Worm (Caenorhabditis elegans): ENCODE results near the gene F10C2.7.

F10C2.7 gene

DNA sequence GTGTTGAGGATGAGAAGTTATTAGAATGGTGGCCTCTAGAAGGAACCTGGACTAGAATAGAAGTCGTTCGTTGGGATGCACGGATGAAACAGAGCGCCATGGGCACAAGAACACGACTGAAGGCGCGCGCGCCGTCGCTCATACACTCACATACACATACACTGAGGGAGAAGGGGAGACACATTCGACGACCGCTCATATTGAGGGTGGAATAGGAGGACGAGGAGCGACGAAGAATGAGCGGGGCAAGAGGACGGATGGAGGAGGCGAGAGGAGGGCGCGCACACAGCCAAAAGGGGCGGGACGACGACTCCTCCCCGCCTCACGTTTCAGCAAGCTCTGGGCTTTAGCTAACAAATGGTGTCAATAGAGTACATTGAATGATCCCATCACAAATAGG is 14.9 kb upstream of the F10C2.7 start (continued):
- no peak for TF ChIP-seq nhr-12 (tag; optimal IDR thresholded peaks at IDR 0.05)
- TF ChIP-seq nhr-77 (tag; optimal IDR thresholded peaks at IDR 0.05): no peak
- peak; percentile 33 for TF ChIP-seq C34F6.9 (tag; optimal IDR thresholded peaks at IDR 0.05)
- TF ChIP-seq crh-2 (tag; optimal IDR thresholded peaks at IDR 0.05): no peak
- no peak for TF ChIP-seq dmd-4 (tag; optimal IDR thresholded peaks at IDR 0.05)
- no peak for TF ChIP-seq aly-2 (tag; optimal IDR thresholded peaks at IDR 0.05)
- TF ChIP-seq nhr-237 (tag; optimal IDR thresholded peaks at IDR 0.05): no peak
- no peak for TF ChIP-seq ceh-16 (tag; optimal IDR thresholded peaks at IDR 0.05)
- no peak for TF ChIP-seq ceh-82 (tag; optimal IDR thresholded peaks at IDR 0.05)
- no peak for TF ChIP-seq mab-5 (tag; optimal IDR thresholded peaks at IDR 0.05)
- TF ChIP-seq mdl-1 (tag; optimal IDR thresholded peaks at IDR 0.05): no peak
- TF ChIP-seq sma-3 (GFP tag; optimal IDR thresholded peaks at IDR 0.05): no peak
- no peak for TF ChIP-seq nhr-11 (tag; optimal IDR thresholded peaks at IDR 0.05)

DNA sequence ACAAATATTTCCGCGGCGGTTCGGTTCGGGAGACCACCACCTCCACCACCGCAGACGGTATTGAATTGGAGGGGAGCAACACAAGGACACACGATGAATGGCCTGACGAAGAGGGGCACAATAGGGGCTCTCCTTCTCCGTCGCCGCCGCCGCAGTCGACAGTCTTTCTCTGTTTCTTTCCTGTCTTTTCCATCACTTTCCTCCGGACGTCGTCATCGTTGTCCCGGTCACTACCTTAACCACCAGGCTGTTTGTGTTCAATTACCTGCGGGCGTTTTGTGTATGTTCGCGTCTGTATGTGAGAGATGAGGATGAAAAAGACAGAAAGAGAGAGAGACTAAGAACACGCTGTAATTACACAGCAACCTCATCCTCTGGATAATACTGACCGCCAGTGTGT is 13.9 kb upstream of the F10C2.7 start:
- TF ChIP-seq C34F6.9 (tag; optimal IDR thresholded peaks at IDR 0.05): no peak
- no peak for TF ChIP-seq elt-3 (tag; optimal IDR thresholded peaks at IDR 0.05)
- TF ChIP-seq ama-1 (optimal IDR thresholded peaks at IDR 0.05): no peak
- TF ChIP-seq nhr-25 (tag; optimal IDR thresholded peaks at IDR 0.05): peak; percentile 24
- no peak for TF ChIP-seq crh-2 (tag; optimal IDR thresholded peaks at IDR 0.05)

ce11 chrV:12040823-12041606 is 12.7 kb upstream of the F10C2.7 start, which contains the start of the genes kup-1 and F10C2.4:
kup-1 (minus strand) TSS chrV:12040873.
F10C2.4 (plus strand) TSS chrV:12041556.
- TF ChIP-seq skn-1 (tag; optimal IDR thresholded peaks at IDR 0.05) (no peak), sma-3 (GFP tag; optimal IDR thresholded peaks at IDR 0.05) (peak; percentile 66), aly-2 (tag; optimal IDR thresholded peaks at IDR 0.05) (no peak), F13H6.1 (tag; optimal IDR thresholded peaks at IDR 0.05) (no peak), nhr-23 (tag; optimal IDR thresholded peaks at IDR 0.05) (no peak), mab-5 (tag; optimal IDR thresholded peaks at IDR 0.05) (no peak), unc-62 (GFP tag; optimal IDR thresholded peaks at IDR 0.05) (no peak), mdl-1 (tag; optimal IDR thresholded peaks at IDR 0.05) (no peak), blmp-1 (tag; optimal IDR thresholded peaks at IDR 0.05; ENCODE audit: insufficient read depth) (no peak), nhr-129 (tag; optimal IDR thresholded peaks at IDR 0.05) (peak; percentile 48), egl-27 (tag; optimal IDR thresholded peaks at IDR 0.05) (no peak), crh-2 (tag; optimal IDR thresholded peaks at IDR 0.05) (peak; percentile 41), R02D3.7 (tag; optimal IDR thresholded peaks at IDR 0.05) (no peak), zag-1 (tag; optimal IDR thresholded peaks at IDR 0.05) (no peak), nhr-11 (tag; optimal IDR thresholded peaks at IDR 0.05) (no peak), lsy-2 (tag; optimal IDR thresholded peaks at IDR 0.05) (no peak), lin-13 (GFP tag; optimal IDR thresholded peaks at IDR 0.05) (peak; percentile 45), peb-1 (tag; optimal IDR thresholded peaks at IDR 0.05) (no peak), ama-1 (optimal IDR thresholded peaks at IDR 0.05) (no peak), ZK546.5 (tag; optimal IDR thresholded peaks at IDR 0.05) (no peak), sma-9 (GFP tag; optimal IDR thresholded peaks at IDR 0.05) (no peak), sma-9 (tag; optimal IDR thresholded peaks at IDR 0.05) (no peak), nhr-77 (tag; optimal IDR thresholded peaks at IDR 0.05) (no peak), ztf-4 (tag; optimal IDR thresholded peaks at IDR 0.05) (no peak), elt-3 (tag; optimal IDR thresholded peaks at IDR 0.05) (no peak), ztf-1 (GFP tag; conservative IDR thresholded peaks at IDR 0.05) (no peak), lin-39 (tag; optimal IDR thresholded peaks at IDR 0.05) (no peak), snpc-4 (tag; optimal IDR thresholded peaks at IDR 0.05) (no peak), gmeb-1 (tag; optimal IDR thresholded peaks at IDR 0.05) (peak; percentile 90), nhr-6 (tag; optimal IDR thresholded peaks at IDR 0.05) (no peak), nhr-12 (tag; optimal IDR thresholded peaks at IDR 0.05) (no peak), unc-55 (GFP tag; optimal IDR thresholded peaks at IDR 0.05) (peak; percentile 79), C34F6.9 (tag; optimal IDR thresholded peaks at IDR 0.05) (peak; percentile 67), fos-1 (tag; optimal IDR thresholded peaks at IDR 0.05) (no peak)

Measured in whole organism, L2 larva.